Fruit fly (Drosophila melanogaster) whole organism, adult: ENCODE results near the gene cni.

ENCODE experiments used
- CG11617 ChIP-seq: fragments of 200-800 bp; sonication (Bioruptor generic); optimal IDR thresholded peaks from 2 replicates; lab custom pipeline; 2017; ENCODE audit warnings: mild to moderate bottlenecking, missing biosample characterization, missing genetic modification reagents, missing genetic modification characterization
- CG12768 ChIP-seq: fragments of 200-800 bp; sonication (Bioruptor generic); optimal IDR thresholded peaks from 2 replicates; lab custom pipeline; 2017; ENCODE audit warnings: missing biosample characterization, missing genetic modification characterization, mild to moderate bottlenecking, moderate library complexity, missing genetic modification reagents
- CG5204 ChIP-seq: fragments of 200-800 bp; sonication (Bioruptor generic); optimal IDR thresholded peaks from 2 replicates; lab custom pipeline; 2016; ENCODE audit warnings: missing biosample characterization, missing genetic modification characterization
- CG7045 ChIP-seq: fragments of 200-800 bp; sonication (Bioruptor generic); optimal IDR thresholded peaks from 2 replicates; lab custom pipeline; 2017; ENCODE audit warnings: missing biosample characterization, mild to moderate bottlenecking, missing genetic modification characterization
- CG7101 ChIP-seq: fragments of 200-800 bp; sonication (Bioruptor generic); optimal IDR thresholded peaks from 2 replicates; lab custom pipeline; 2018; ENCODE audit warnings: missing biosample characterization, mild to moderate bottlenecking, missing genetic modification characterization, moderate library complexity
- Clk ChIP-seq: fragments of 200-800 bp; sonication (Bioruptor generic); optimal IDR thresholded peaks from 2 replicates; lab custom pipeline; 2017; ENCODE audit warnings: missing biosample characterization, missing genetic modification characterization
- Mnt ChIP-seq: fragments of 200-800 bp; sonication (Bioruptor generic); optimal IDR thresholded peaks from 2 replicates; lab custom pipeline; 2016; ENCODE audit warnings: missing biosample characterization, mild to moderate bottlenecking, missing genetic modification characterization
- cic ChIP-seq: fragments of 200-800 bp; sonication (Bioruptor generic); optimal IDR thresholded peaks from 2 replicates; lab custom pipeline; 2017; ENCODE audit warnings: missing biosample characterization, mild to moderate bottlenecking, missing genetic modification characterization, moderate library complexity
- cnc ChIP-seq, 2 experiments: fragments of >200 bp; optimal IDR thresholded peaks; 2 replicates each; lab custom pipeline; 2017
- kay ChIP-seq: fragments of 200-800 bp; sonication (Bioruptor generic); peaks from one replicate; lab custom pipeline; 2016; ENCODE audit warnings: missing biosample characterization, missing genetic modification characterization, borderline replicate concordance
- pad ChIP-seq: fragments of 200-800 bp; sonication (Bioruptor generic); optimal IDR thresholded peaks from 3 replicates; lab custom pipeline; 2017; ENCODE audit warnings: missing biosample characterization, missing genetic modification characterization, mild to moderate bottlenecking, moderate library complexity, missing genetic modification reagents
- tj ChIP-seq: fragments of 200-800 bp; sonication (Bioruptor generic); optimal IDR thresholded peaks from 3 replicates; lab custom pipeline; 2017; ENCODE audit warnings: missing biosample characterization, mild to moderate bottlenecking, missing genetic modification characterization, moderate library complexity

DNA sequence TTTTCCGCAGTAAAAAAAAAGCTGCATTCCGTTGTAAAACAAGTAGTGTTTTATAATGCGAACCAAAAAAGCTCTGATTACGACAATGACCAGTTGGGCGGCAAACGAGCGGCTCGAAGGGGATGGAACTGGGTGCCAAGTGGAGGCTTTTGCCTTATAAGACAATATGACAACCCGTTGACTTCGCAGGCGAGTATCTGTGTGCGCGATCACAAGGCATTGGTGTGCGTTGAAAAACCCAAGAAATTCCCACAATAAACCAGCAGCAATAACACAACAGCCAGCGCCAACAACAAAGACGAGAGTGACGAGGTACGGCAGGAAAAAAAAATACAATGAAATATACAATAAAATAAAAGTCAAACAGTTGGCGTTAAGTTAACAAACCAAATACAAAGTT lies 4.5 kb upstream of the cni start:
- TF ChIP-seq Mnt (peak; percentile 83), tj (GFP tag; lab: Kevin White, UChicago) (peak; percentile 81), kay (GFP tag; lab: Kevin White, UChicago) (peak; percentile 98), CG7045 (GFP tag; lab: Kevin White, UChicago) (peak; percentile 25), pad (GFP tag; lab: Kevin White, UChicago) (peak; percentile 32), CG5204 (GFP tag; lab: Kevin White, UChicago) (no peak), Clk (no peak), cnc (optimal IDR thresholded peaks at IDR 0.05; lab: Kevin White, UChicago) (no peak), CG11617 (GFP tag; lab: Kevin White, UChicago) (peak; percentile 37), CG12768 (GFP tag; lab: Kevin White, UChicago) (peak; percentile 83), cic (GFP tag; lab: Kevin White, UChicago) (peak; percentile 100), CG7101 (tag; lab: Kevin White, UChicago) (peak; percentile 54)
